Fruit fly (Drosophila melanogaster) whole organism, embryonic: ENCODE results near the gene NANS.

Experiments
- Asciz ChIP-seq: fragments of 200-800 bp; sonication (Bioruptor generic); optimal IDR thresholded peaks from 2 replicates; lab custom pipeline; 2017; ENCODE audit warnings: missing biosample characterization, mild to moderate bottlenecking, missing genetic modification characterization, missing genetic modification reagents
- CG10147 ChIP-seq: fragments of 200-800 bp; sonication (Bioruptor generic); optimal IDR thresholded peaks from 2 replicates; lab custom pipeline; 2019; ENCODE audit warnings: missing biosample characterization, mild to moderate bottlenecking, missing genetic modification characterization, moderate library complexity
- CG10431 ChIP-seq: fragments of 200-800 bp; sonication (Bioruptor generic); optimal IDR thresholded peaks from 3 replicates; lab custom pipeline; 2018; ENCODE audit warnings: missing biosample characterization, mild to moderate bottlenecking, missing genetic modification characterization
- CG10565 ChIP-seq: fragments of 200-800 bp; sonication (Bioruptor generic); optimal IDR thresholded peaks from 3 replicates; lab custom pipeline; 2016; ENCODE audit warnings: missing biosample characterization, mild to moderate bottlenecking, missing genetic modification characterization
- CG12299 ChIP-seq: fragments of 200-800 bp; sonication (Bioruptor generic); optimal IDR thresholded peaks from 2 replicates; lab custom pipeline; 2018; ENCODE audit warnings: missing biosample characterization, mild to moderate bottlenecking, missing genetic modification characterization
- CG1233 ChIP-seq: fragments of 200-800 bp; sonication (Bioruptor generic); optimal IDR thresholded peaks from 4 replicates; lab custom pipeline; 2018; ENCODE audit warnings: missing biosample characterization, mild to moderate bottlenecking, missing genetic modification characterization
- CG13624 ChIP-seq: fragments of 200-800 bp; sonication (Bioruptor generic); optimal IDR thresholded peaks from 2 replicates; lab custom pipeline; 2016; ENCODE audit warnings: missing biosample characterization, missing genetic modification characterization
- CG14860 ChIP-seq: fragments of 200-800 bp; sonication (Bioruptor generic); IDR thresholded peaks from 3 replicates; pipeline ENCODE4 v1.3.6; 2022; ENCODE audit warnings: missing biosample characterization, missing genetic modification characterization; ENCODE audit not compliant: partially characterized antibody
- CG14965 ChIP-seq: fragments of 200-800 bp; sonication (Bioruptor generic); optimal IDR thresholded peaks from 2 replicates; lab custom pipeline; 2016; ENCODE audit warnings: missing biosample characterization, missing genetic modification characterization, borderline replicate concordance
- CG16815 ChIP-seq: fragments of 200-800 bp; sonication (Bioruptor generic); optimal IDR thresholded peaks from 3 replicates; lab custom pipeline; 2017; ENCODE audit warnings: missing biosample characterization, mild to moderate bottlenecking, missing genetic modification characterization
- CG17612 ChIP-seq: fragments of 200-800 bp; sonication (Bioruptor generic); IDR thresholded peaks from 2 replicates; pipeline ENCODE4 v1.3.6; 2022; ENCODE audit warnings: missing biosample characterization, missing genetic modification characterization
- CG18476 ChIP-seq: fragments of 200-800 bp; sonication (Bioruptor generic); optimal IDR thresholded peaks from 2 replicates; lab custom pipeline; 2016; ENCODE audit warnings: missing biosample characterization, mild to moderate bottlenecking, missing genetic modification characterization
- CG3065 ChIP-seq: fragments of 200-800 bp; sonication (Bioruptor generic); optimal IDR thresholded peaks from 2 replicates; lab custom pipeline; 2016; ENCODE audit warnings: missing biosample characterization, missing genetic modification characterization
- CG3847 ChIP-seq: fragments of 200-800 bp; sonication (Bioruptor generic); IDR thresholded peaks from 2 replicates; pipeline ENCODE4 v1.3.6; 2022; ENCODE audit warnings: missing biosample characterization, missing genetic modification characterization
- CG4328 ChIP-seq: fragments of 200-800 bp; sonication (Bioruptor generic); optimal IDR thresholded peaks from 3 replicates; lab custom pipeline; 2017; ENCODE audit warnings: missing biosample characterization, missing genetic modification reagents, missing genetic modification characterization
- CG4854 ChIP-seq: fragments of 200-800 bp; sonication (Bioruptor generic); optimal IDR thresholded peaks from 2 replicates; lab custom pipeline; 2016; ENCODE audit warnings: missing biosample characterization, missing genetic modification characterization, inconsistent platforms
- Dbx ChIP-seq: fragments of 200-800 bp; sonication (Bioruptor generic); IDR thresholded peaks from 3 replicates; pipeline ENCODE4 v1.3.6; 2022; ENCODE audit warnings: missing biosample characterization, missing genetic modification characterization
- Hey ChIP-seq: fragments of 200-800 bp; sonication (Bioruptor generic); optimal IDR thresholded peaks from 3 replicates; lab custom pipeline; 2018; ENCODE audit warnings: missing biosample characterization, mild to moderate bottlenecking, missing genetic modification characterization
- Kr ChIP-seq: fragments of 200-800 bp; sonication (Bioruptor generic); optimal IDR thresholded peaks from 2 replicates; lab custom pipeline; 2017; ENCODE audit warnings: missing biosample characterization, mild to moderate bottlenecking, missing genetic modification characterization
- Lpt ChIP-seq: fragments of >200 bp; optimal IDR thresholded peaks from 2 replicates; lab custom pipeline; 2018; ENCODE audit warnings: missing biosample characterization, missing genetic modification characterization
- Mrtf ChIP-seq: fragments of 200-800 bp; sonication (Bioruptor generic); IDR thresholded peaks from 3 replicates; pipeline ENCODE4 v1.3.6; 2022; ENCODE audit warnings: missing biosample characterization, missing genetic modification characterization
- Side ChIP-seq: fragments of 200-800 bp; sonication (Bioruptor generic); optimal IDR thresholded peaks from 2 replicates; lab custom pipeline; 2016; ENCODE audit warnings: missing biosample characterization, missing genetic modification characterization
- Sry-β ChIP-seq: fragments of 200-800 bp; sonication (Bioruptor generic); optimal IDR thresholded peaks from 2 replicates; lab custom pipeline; 2018; ENCODE audit warnings: missing biosample characterization, mild to moderate bottlenecking, missing genetic modification characterization, moderate library complexity
- Xrp1 ChIP-seq: fragments of 200-800 bp; sonication (Bioruptor generic); IDR thresholded peaks from 2 replicates; pipeline ENCODE4 v1.3.6; 2022; ENCODE audit warnings: missing biosample characterization, missing genetic modification characterization
- aop ChIP-seq: fragments of 200-800 bp; sonication (Bioruptor generic); IDR thresholded peaks from 2 replicates; pipeline ENCODE4 v1.3.6; 2022; ENCODE audit warnings: missing biosample characterization, missing genetic modification characterization
- bab2 ChIP-seq: fragments of 200-800 bp; sonication (Bioruptor generic); optimal IDR thresholded peaks from 2 replicates; lab custom pipeline; 2016; ENCODE audit warnings: missing biosample characterization, missing genetic modification characterization
- bcd ChIP-seq: fragments of 200-800 bp; sonication (Bioruptor generic); optimal IDR thresholded peaks from 2 replicates; lab custom pipeline; 2017; ENCODE audit warnings: missing biosample characterization, mild to moderate bottlenecking, missing genetic modification characterization
- dysf ChIP-seq: fragments of 200-800 bp; sonication (Bioruptor generic); IDR thresholded peaks from 3 replicates; pipeline ENCODE4 v1.3.6; 2022; ENCODE audit warnings: missing biosample characterization, missing genetic modification characterization
- en ChIP-seq: fragments of 200-800 bp; sonication (Bioruptor generic); optimal IDR thresholded peaks from 2 replicates; lab custom pipeline; 2016; ENCODE audit warnings: missing biosample characterization, missing genetic modification characterization
- eve ChIP-seq, 2 experiments: fragments of >200 bp; optimal IDR thresholded peaks; 2 replicates each; lab custom pipeline; 2017; ENCODE audit warnings: missing biosample characterization in 2 of 2, missing genetic modification characterization in 2 of 2
- ewg ChIP-seq: fragments of 200-800 bp; sonication (Bioruptor generic); optimal IDR thresholded peaks from 3 replicates; lab custom pipeline; 2017; ENCODE audit warnings: mild to moderate bottlenecking, missing biosample characterization, missing genetic modification reagents, missing genetic modification characterization
- fd3F ChIP-seq: fragments of 200-800 bp; sonication (Bioruptor generic); optimal IDR thresholded peaks from 2 replicates; lab custom pipeline; 2018; ENCODE audit warnings: missing biosample characterization, mild to moderate bottlenecking, missing genetic modification characterization, moderate library complexity
- gem ChIP-seq: fragments of 200-800 bp; sonication (Bioruptor generic); optimal IDR thresholded peaks from 2 replicates; lab custom pipeline; 2019; ENCODE audit warnings: missing biosample characterization, mild to moderate bottlenecking, missing genetic modification characterization, moderate library complexity
- gro ChIP-seq: fragments of 200-800 bp; sonication (Bioruptor generic); optimal IDR thresholded peaks from 2 replicates; lab custom pipeline; 2016; ENCODE audit warnings: missing biosample characterization, missing genetic modification characterization
- gsb ChIP-seq: fragments of 200-800 bp; sonication (Bioruptor generic); IDR thresholded peaks from 2 replicates; pipeline ENCODE4 v1.3.6; 2022; ENCODE audit warnings: missing biosample characterization, missing genetic modification characterization
- hbn ChIP-seq: fragments of 200-800 bp; sonication (Bioruptor generic); IDR thresholded peaks from 2 replicates; pipeline ENCODE4 v1.3.6; 2022; ENCODE audit warnings: missing biosample characterization, missing genetic modification characterization; ENCODE audit not compliant: partially characterized antibody
- kah ChIP-seq: fragments of 200-800 bp; sonication (Bioruptor generic); optimal IDR thresholded peaks from 2 replicates; lab custom pipeline; 2018; ENCODE audit warnings: missing biosample characterization, mild to moderate bottlenecking, missing genetic modification characterization
- klu ChIP-seq: fragments of 200-800 bp; sonication (Bioruptor generic); IDR thresholded peaks from 2 replicates; pipeline ENCODE4 v1.3.6; 2022; ENCODE audit warnings: missing biosample characterization, missing genetic modification characterization
- nerfin-1 ChIP-seq: fragments of 200-800 bp; sonication (Bioruptor generic); optimal IDR thresholded peaks from 3 replicates; lab custom pipeline; 2019; ENCODE audit warnings: missing biosample characterization, mild to moderate bottlenecking, missing genetic modification characterization, moderate library complexity
- p53 ChIP-seq: fragments of 200-800 bp; sonication (Bioruptor generic); optimal IDR thresholded peaks from 2 replicates; lab custom pipeline; 2016; ENCODE audit warnings: missing biosample characterization, missing genetic modification characterization
- peb ChIP-seq: fragments of 200-800 bp; sonication (Bioruptor generic); IDR thresholded peaks from 2 replicates; pipeline ENCODE4 v1.3.6; 2022; ENCODE audit warnings: missing biosample characterization, missing genetic modification characterization
- pho ChIP-seq: fragments of 200-800 bp; sonication (Bioruptor generic); optimal IDR thresholded peaks from 2 replicates; lab custom pipeline; 2016; ENCODE audit warnings: missing biosample characterization, missing genetic modification characterization
- repo ChIP-seq: fragments of 200-800 bp; sonication (Bioruptor generic); optimal IDR thresholded peaks from 2 replicates; lab custom pipeline; 2016; ENCODE audit warnings: missing biosample characterization, missing genetic modification characterization
- row ChIP-seq: fragments of 200-800 bp; sonication (Bioruptor generic); IDR thresholded peaks from 3 replicates; pipeline ENCODE4 v1.3.6; 2022; ENCODE audit warnings: missing biosample characterization, missing genetic modification characterization
- schlank ChIP-seq: fragments of 200-800 bp; sonication (Bioruptor generic); optimal IDR thresholded peaks from 2 replicates; lab custom pipeline; 2018; ENCODE audit warnings: missing biosample characterization, mild to moderate bottlenecking, missing genetic modification characterization
- seq ChIP-seq: fragments of 200-800 bp; sonication (Bioruptor generic); IDR thresholded peaks from 2 replicates; pipeline ENCODE4 v1.3.6; 2022; ENCODE audit warnings: missing biosample characterization, missing genetic modification characterization
- slbo ChIP-seq: fragments of 200-800 bp; sonication (Bioruptor generic); IDR thresholded peaks from 2 replicates; pipeline ENCODE4 v1.3.6; 2022; ENCODE audit warnings: missing biosample characterization, missing genetic modification characterization
- sqz ChIP-seq: fragments of 200-800 bp; sonication (Bioruptor generic); optimal IDR thresholded peaks from 3 replicates; lab custom pipeline; 2018; ENCODE audit warnings: missing biosample characterization, mild to moderate bottlenecking, missing genetic modification characterization
- tap ChIP-seq: fragments of 200-800 bp; optimal IDR thresholded peaks from 3 replicates; lab custom pipeline; 2019; ENCODE audit warnings: missing biosample characterization, mild to moderate bottlenecking, missing genetic modification characterization, moderate library complexity
- tio ChIP-seq: fragments of 200-800 bp; sonication (Bioruptor generic); optimal IDR thresholded peaks from 2 replicates; lab custom pipeline; 2017; ENCODE audit warnings: missing biosample characterization, missing genetic modification characterization, inconsistent platforms
- yki ChIP-seq: fragments of >200 bp; optimal IDR thresholded peaks from 3 replicates; lab custom pipeline; 2018
- zfh2 ChIP-seq: fragments of 200-800 bp; sonication (Bioruptor generic); optimal IDR thresholded peaks from 2 replicates; lab custom pipeline; 2016; ENCODE audit warnings: missing biosample characterization, missing genetic modification characterization

Gene NANS

DNA sequence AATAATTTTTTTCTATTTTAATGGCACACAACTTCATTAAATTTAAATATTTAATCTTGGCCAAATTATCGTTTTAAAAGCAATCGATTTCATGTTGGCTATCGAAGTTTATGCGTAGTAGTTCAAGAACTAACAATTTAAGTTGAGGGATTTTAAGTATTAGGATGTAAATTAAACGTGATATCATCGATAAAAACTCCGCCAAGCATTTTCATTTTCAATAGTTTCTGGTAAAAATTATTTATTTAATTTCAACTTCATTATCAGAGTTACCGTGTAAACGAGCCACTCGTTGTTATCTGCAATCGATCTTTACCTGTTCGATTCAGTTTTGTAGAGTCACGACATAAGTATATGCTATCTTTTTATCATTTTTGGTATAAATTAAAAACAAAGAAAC lies 23.4 kb upstream of the NANS start (continued):
- TF ChIP-seq gsb (GFP tag; lab: Robert Waterston, UW) (peak; percentile 92), gem (tag; lab: Kevin White, UChicago) (peak; percentile 99), Sry-β (GFP tag; lab: Kevin White, UChicago) (peak; percentile 74), CG13624 (peak; percentile 96), CG3847 (GFP tag; lab: Robert Waterston, UW) (peak; percentile 94), pho (GFP tag; lab: Kevin White, UChicago) (peak; percentile 91), Hey (tag; lab: Kevin White, UChicago) (peak; percentile 86), bcd (GFP tag; lab: Kevin White, UChicago) (peak; percentile 97), seq (peak; percentile 97), CG14860 (GFP tag; lab: Robert Waterston, UW) (no peak), CG10431 (GFP tag; lab: Kevin White, UChicago) (peak; percentile 93), repo (peak; percentile 98), Side (peak; percentile 92), CG16815 (GFP tag; lab: Kevin White, UChicago) (peak; percentile 84), en (GFP tag; lab: Kevin White, UChicago) (peak; percentile 94), Asciz (peak; percentile 98), Lpt (GFP tag; lab: Kevin White, UChicago) (no peak), nerfin-1 (tag; lab: Kevin White, UChicago) (peak; percentile 98), dysf (GFP tag; lab: Robert Waterston, UW) (peak; percentile 97), CG14965 (GFP tag; lab: Kevin White, UChicago) (peak; percentile 89), Xrp1 (GFP tag; lab: Robert Waterston, UW) (peak; percentile 99), bab2 (peak; percentile 95), Dbx (GFP tag; lab: Robert Waterston, UW) (peak; percentile 99), Kr (peak; percentile 36), row (GFP tag; lab: Robert Waterston, UW) (peak; percentile 98), zfh2 (peak; percentile 87), CG10147 (GFP tag; lab: Kevin White, UChicago) (peak; percentile 100), yki (lab: Kevin White, UChicago) (no peak), Mrtf (GFP tag; lab: Robert Waterston, UW) (peak; percentile 94), tio (no peak), klu (GFP tag; lab: Robert Waterston, UW) (peak; percentile 86), CG12299 (tag; lab: Kevin White, UChicago) (peak; percentile 98), schlank (tag; lab: Kevin White, UChicago) (peak; percentile 94), kah (GFP tag; lab: Kevin White, UChicago) (peak; percentile 97), peb (peak; percentile 92), fd3F (GFP tag; lab: Kevin White, UChicago) (peak; percentile 95), tap (tag; lab: Kevin White, UChicago) (peak; percentile 99), CG4328 (GFP tag; lab: Kevin White, UChicago) (peak; percentile 97), CG18476 (GFP tag; lab: Kevin White, UChicago) (peak; percentile 100), CG1233 (GFP tag; lab: Kevin White, UChicago) (peak; percentile 98), CG10565 (GFP tag; lab: Kevin White, UChicago) (peak; percentile 98), sqz (GFP tag; lab: Kevin White, UChicago) (peak; percentile 99), CG3065 (peak; percentile 89), CG4854 (GFP tag; lab: Kevin White, UChicago) (peak; percentile 99), aop (GFP tag; lab: Robert Waterston, UW) (peak; percentile 90), slbo (GFP tag; lab: Robert Waterston, UW) (peak; percentile 92), CG17612 (GFP tag; lab: Robert Waterston, UW) (peak; percentile 79), p53 (GFP tag; lab: Kevin White, UChicago) (peak; percentile 80), eve (GFP tag; optimal IDR thresholded peaks at IDR 0.05; lab: Kevin White, UChicago) (no peak), gro (GFP tag; lab: Kevin White, UChicago) (peak; percentile 97), ewg (peak; percentile 90), hbn (GFP tag; lab: Robert Waterston, UW) (peak; percentile 36; the same call in 1 of the 2 replicates)
